Worm (Caenorhabditis elegans): ENCODE measurements around the gene F59F5.3.

DNA sequence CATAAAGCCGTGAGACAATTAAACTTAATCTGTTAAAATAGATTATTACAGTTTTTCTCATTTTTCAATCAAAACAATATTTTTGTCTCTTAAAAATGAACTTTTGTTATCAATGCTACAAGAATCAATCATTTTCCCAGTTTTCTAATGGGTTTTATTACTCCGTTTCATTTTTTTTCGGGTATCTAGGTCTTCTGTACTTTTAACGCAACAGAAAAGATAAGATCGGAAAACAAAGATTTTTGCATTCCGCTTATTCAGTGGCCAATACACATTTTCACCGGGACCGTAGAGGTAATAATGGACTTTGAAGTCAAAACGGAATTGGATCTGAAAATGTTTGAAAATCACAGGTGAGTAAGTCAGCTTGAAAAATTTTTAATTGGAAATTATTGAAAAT is 53.5 kb downstream of the F59F5.3 start, which contains the start of gene C33D3.4:
- TF ChIP-seq nhr-85 (tag), result no peak
- no peak for TF ChIP-seq blmp-1 (tag; optimal IDR thresholded peaks at IDR 0.05)
- TF ChIP-seq jun-1 (tag; optimal IDR thresholded peaks at IDR 0.05), result no peak
- TF ChIP-seq nhr-77 (tag; optimal IDR thresholded peaks at IDR 0.05), result no peak
- no peak for TF ChIP-seq tbx-2 (tag; optimal IDR thresholded peaks at IDR 0.05)
- no peak for TF ChIP-seq unc-62 (GFP tag; optimal IDR thresholded peaks at IDR 0.05)
- no peak for TF ChIP-seq lsy-2 (tag; optimal IDR thresholded peaks at IDR 0.05)
- no peak for TF ChIP-seq pqm-1 (tag; optimal IDR thresholded peaks at IDR 0.05)
- TF ChIP-seq zag-1 (tag; optimal IDR thresholded peaks at IDR 0.05), result no peak
- no peak for TF ChIP-seq grh-1 (GFP tag; IDR thresholded peaks at IDR 0.05)
- TF ChIP-seq skn-1 (tag; optimal IDR thresholded peaks at IDR 0.05), result no peak
